Worm (Caenorhabditis elegans) whole organism, L4 larva: Measurements from ENCODE around the gene tkr-3.

Experiments used
- D1046.2 ChIP-seq: fragments of 200-800 bp; sonication (Bioruptor generic); IDR thresholded peaks from 2 replicates; pipeline ENCODE4 v1.3.6; 2022; ENCODE audit warnings: missing genetic modification characterization, missing compliant biosample characterization
- F10B5.3 ChIP-seq: sonication (generic microtip); optimal IDR thresholded peaks from 2 replicates; lab custom pipeline; 2016; ENCODE audit warnings: mild to moderate bottlenecking, missing genetic modification characterization, missing compliant biosample characterization
- Y105C5A.15 ChIP-seq: fragments of 200-800 bp; sonication (Bioruptor generic); IDR thresholded peaks from 2 replicates; pipeline ENCODE4 v1.3.6; 2022; ENCODE audit warnings: missing genetic modification characterization, missing compliant biosample characterization
- Y75B8A.6 ChIP-seq: fragments of 200-800 bp; sonication (Bioruptor generic); IDR thresholded peaks from 2 replicates; pipeline ENCODE4 v1.3.6; 2022; ENCODE audit warnings: missing genetic modification reagents, missing genetic modification characterization, missing compliant biosample characterization
- aha-1 ChIP-seq: fragments of 150-350 bp; peaks from one replicate; lab custom pipeline; 2014; ENCODE audit warnings: missing biosample characterization, missing genetic modification characterization
- aly-2 ChIP-seq: sonication (generic microtip); optimal IDR thresholded peaks from 2 replicates; lab custom pipeline; 2018; ENCODE audit warnings: missing biosample characterization, missing genetic modification characterization
- ama-1 ChIP-seq: fragments of 150-350 bp; optimal IDR thresholded peaks from 2 replicates; lab custom pipeline; 2014; ENCODE audit warnings: inconsistent platforms, mixed read lengths
- ceh-20 ChIP-seq: fragments of 200-800 bp; sonication (Bioruptor generic); IDR thresholded peaks from 2 replicates; pipeline ENCODE4 v1.3.6; 2022; ENCODE audit warnings: missing genetic modification reagents, missing genetic modification characterization, missing compliant biosample characterization
- ceh-82 ChIP-seq: sonication (generic microtip); optimal IDR thresholded peaks from 2 replicates; lab custom pipeline; 2017; ENCODE audit warnings: missing biosample characterization, missing genetic modification characterization
- cey-2 ChIP-seq: sonication (generic microtip); optimal IDR thresholded peaks from 3 replicates; lab custom pipeline; 2017; ENCODE audit warnings: missing genetic modification characterization, mild to moderate bottlenecking, missing compliant biosample characterization, antibody characterized with exemption, borderline replicate concordance; ENCODE audit not compliant: insufficient read depth
- ctbp-1 ChIP-seq: fragments of 200-800 bp; sonication (Bioruptor generic); IDR thresholded peaks from 2 replicates; pipeline ENCODE4 v1.3.6; 2022; ENCODE audit warnings: missing genetic modification reagents, missing genetic modification characterization, missing compliant biosample characterization
- daf-16 ChIP-seq, 3 experiments: sonication (generic microtip); optimal IDR thresholded peaks; 2 replicates each; lab custom pipeline; 2016 to 2017; ENCODE audit warnings: missing genetic modification characterization in 3 of 3, missing genetic modification reagents in 3 of 3, mild to moderate bottlenecking in 2 of 3, missing compliant biosample characterization in 2 of 3, missing biosample characterization in 1 of 3, moderate library complexity in 1 of 3
- daf-19 ChIP-seq: fragments of 200-800 bp; sonication (Bioruptor generic); conservative IDR thresholded peaks from 2 replicates; pipeline ENCODE4 v1.3.6; 2022; ENCODE audit warnings: missing genetic modification characterization, missing compliant biosample characterization
- dmd-9 ChIP-seq: fragments of 200-800 bp; sonication (Bioruptor generic); IDR thresholded peaks from 2 replicates; pipeline ENCODE4 v1.3.6; 2022; ENCODE audit warnings: missing genetic modification reagents, missing genetic modification characterization, missing compliant biosample characterization
- dpl-1 ChIP-seq: fragments of 150-350 bp; optimal IDR thresholded peaks from 2 replicates; lab custom pipeline; 2014; ENCODE audit warnings: missing biosample characterization, missing genetic modification reagents, missing genetic modification characterization
- duxl-1 ChIP-seq: sonication (generic microtip); optimal IDR thresholded peaks from 2 replicates; lab custom pipeline; 2016; ENCODE audit warnings: mild to moderate bottlenecking, missing genetic modification characterization, moderate library complexity, missing compliant biosample characterization; ENCODE audit not compliant: poor library complexity
- dve-1 ChIP-seq: sonication (generic microtip); optimal IDR thresholded peaks from 2 replicates; lab custom pipeline; 2017; ENCODE audit warnings: antibody characterized with exemption, mild to moderate bottlenecking, missing genetic modification characterization, missing compliant biosample characterization; ENCODE audit not compliant: insufficient read depth
- egl-27 ChIP-seq: sonication (generic microtip); optimal IDR thresholded peaks from 3 replicates; lab custom pipeline; 2017; ENCODE audit warnings: missing biosample characterization, missing genetic modification reagents, missing genetic modification characterization
- gei-8 ChIP-seq: fragments of 200-800 bp; sonication (Bioruptor generic); optimal IDR thresholded peaks from 2 replicates; lab custom pipeline; 2018; ENCODE audit warnings: mild to moderate bottlenecking, missing genetic modification characterization, missing compliant biosample characterization
- lin-29 ChIP-seq: fragments of 200-800 bp; sonication (Bioruptor generic); IDR thresholded peaks from 2 replicates; pipeline ENCODE4 v1.3.6; 2022; ENCODE audit warnings: missing genetic modification reagents, missing genetic modification characterization, missing compliant biosample characterization
- lin-39 ChIP-seq: fragments of 150-350 bp; optimal IDR thresholded peaks from 2 replicates; lab custom pipeline; 2014; ENCODE audit warnings: missing biosample characterization, missing genetic modification reagents, missing genetic modification characterization
- lir-3 ChIP-seq: sonication (generic microtip); optimal IDR thresholded peaks from 2 replicates; lab custom pipeline; 2016; ENCODE audit warnings: mild to moderate bottlenecking, missing genetic modification characterization, missing compliant biosample characterization
- lsy-2 ChIP-seq, 2 experiments: fragments of 150-350 bp in 1 of 2; sonication (generic microtip) in 1 of 2; optimal IDR thresholded peaks; 2 replicates each; lab custom pipeline; 2014 to 2017; ENCODE audit warnings: missing biosample characterization in 2 of 2, missing genetic modification characterization in 2 of 2
- madf-9 ChIP-seq: fragments of 200-800 bp; sonication (Bioruptor generic); conservative IDR thresholded peaks from 2 replicates; pipeline ENCODE4 v1.3.6; 2022; ENCODE audit warnings: missing genetic modification reagents, missing genetic modification characterization, missing compliant biosample characterization
- mdl-1 ChIP-seq, 2 experiments: fragments of 150-350 bp in 1 of 2; sonication (generic microtip) in 1 of 2; optimal IDR thresholded peaks; 2 replicates each; lab custom pipeline; 2014 to 2017; ENCODE audit warnings: missing biosample characterization in 2 of 2, missing genetic modification characterization in 2 of 2
- mdt-29 ChIP-seq: fragments of 200-800 bp; sonication (Bioruptor generic); IDR thresholded peaks from 2 replicates; pipeline ENCODE4 v1.3.6; 2022; ENCODE audit warnings: missing genetic modification reagents, missing genetic modification characterization, missing compliant biosample characterization
- mep-1 ChIP-seq: fragments of 150-350 bp; sonication (generic microtip); optimal IDR thresholded peaks from 3 replicates; lab custom pipeline; 2014; ENCODE audit warnings: missing biosample characterization, missing genetic modification characterization
- mes-2 ChIP-seq: sonication (generic microtip); optimal IDR thresholded peaks from 2 replicates; lab custom pipeline; 2016; ENCODE audit warnings: missing genotype, mild to moderate bottlenecking, missing genetic modification characterization, missing compliant biosample characterization; ENCODE audit not compliant: poor library complexity, severe bottlenecking
- mxl-2 ChIP-seq: fragments of 200-800 bp; sonication (Bioruptor generic); conservative IDR thresholded peaks from 2 replicates; pipeline ENCODE4 v1.3.6; 2022; ENCODE audit warnings: missing genetic modification reagents, missing genetic modification characterization, missing compliant biosample characterization
- nhr-111 ChIP-seq: fragments of 200-800 bp; sonication (Bioruptor generic); optimal IDR thresholded peaks from 2 replicates; lab custom pipeline; 2018; ENCODE audit warnings: mild to moderate bottlenecking, missing genetic modification characterization, missing compliant biosample characterization
- nhr-25 ChIP-seq: sonication (generic microtip); optimal IDR thresholded peaks from 2 replicates; lab custom pipeline; 2017; ENCODE audit warnings: missing genetic modification characterization, mild to moderate bottlenecking, missing compliant biosample characterization, antibody characterized with exemption, moderate library complexity, borderline replicate concordance; ENCODE audit not compliant: insufficient read depth
- nhr-28 ChIP-seq: fragments of 150-350 bp; optimal IDR thresholded peaks from 2 replicates; lab custom pipeline; 2014; ENCODE audit warnings: missing biosample characterization, missing genetic modification characterization
- nhr-42 ChIP-seq: fragments of 200-800 bp; sonication (Bioruptor generic); IDR thresholded peaks from 2 replicates; pipeline ENCODE4 v1.3.6; 2022; ENCODE audit warnings: missing genetic modification characterization, missing compliant biosample characterization
- nhr-77 ChIP-seq: fragments of 150-350 bp; optimal IDR thresholded peaks from 2 replicates; lab custom pipeline; 2014; ENCODE audit warnings: missing biosample characterization, missing genetic modification characterization
- pqm-1 ChIP-seq: sonication (generic microtip); optimal IDR thresholded peaks from 2 replicates; lab custom pipeline; 2017; ENCODE audit warnings: missing biosample characterization, missing genetic modification characterization
- rbr-2 ChIP-seq: sonication (generic microtip); optimal IDR thresholded peaks from 2 replicates; lab custom pipeline; 2016; ENCODE audit warnings: missing genotype, missing genetic modification characterization, missing compliant biosample characterization
- saeg-2 ChIP-seq: fragments of 200-800 bp; sonication (Bioruptor generic); IDR thresholded peaks from 2 replicates; pipeline ENCODE4 v1.3.6; 2022; ENCODE audit warnings: missing genetic modification reagents, missing genetic modification characterization, missing compliant biosample characterization
- snpc-4 ChIP-seq: fragments of 150-350 bp; optimal IDR thresholded peaks from 2 replicates; lab custom pipeline; 2014; ENCODE audit warnings: missing biosample characterization, missing genetic modification characterization
- spr-1 ChIP-seq: sonication (generic microtip); optimal IDR thresholded peaks from 2 replicates; lab custom pipeline; 2016; ENCODE audit warnings: mild to moderate bottlenecking, missing genetic modification characterization, missing compliant biosample characterization
- tag-97 ChIP-seq: fragments of 200-800 bp; sonication (Bioruptor generic); IDR thresholded peaks from 2 replicates; pipeline ENCODE4 v1.3.6; 2022; ENCODE audit warnings: missing genetic modification characterization, missing compliant biosample characterization
- unc-39 ChIP-seq: sonication (generic microtip); optimal IDR thresholded peaks from 2 replicates; lab custom pipeline; 2017; ENCODE audit warnings: missing biosample characterization, missing genetic modification characterization
- zag-1 ChIP-seq: fragments of 150-350 bp; optimal IDR thresholded peaks from 2 replicates; lab custom pipeline; 2014; ENCODE audit warnings: missing biosample characterization, missing genetic modification characterization
- zfp-3 ChIP-seq: fragments of 200-800 bp; sonication (Bioruptor generic); conservative IDR thresholded peaks from 2 replicates; pipeline ENCODE4 v1.3.6; 2022; ENCODE audit warnings: missing genetic modification reagents, missing genetic modification characterization, missing compliant biosample characterization
- zip-11 ChIP-seq: fragments of 200-800 bp; sonication (Bioruptor generic); IDR thresholded peaks from 2 replicates; pipeline ENCODE4 v1.3.6; 2022; ENCODE audit warnings: missing genetic modification characterization, missing compliant biosample characterization
- zip-2 ChIP-seq: fragments of 150-350 bp; optimal IDR thresholded peaks from 2 replicates; lab custom pipeline; 2014; ENCODE audit warnings: missing biosample characterization, missing genetic modification characterization
- ztf-11 ChIP-seq: fragments of 150-350 bp; optimal IDR thresholded peaks from 2 replicates; lab custom pipeline; 2014; ENCODE audit warnings: missing biosample characterization, missing genetic modification characterization
- ztf-7 ChIP-seq: fragments of 150-350 bp; optimal IDR thresholded peaks from 2 replicates; lab custom pipeline; 2014; ENCODE audit warnings: missing biosample characterization, missing genetic modification characterization

Gene tkr-3

DNA sequence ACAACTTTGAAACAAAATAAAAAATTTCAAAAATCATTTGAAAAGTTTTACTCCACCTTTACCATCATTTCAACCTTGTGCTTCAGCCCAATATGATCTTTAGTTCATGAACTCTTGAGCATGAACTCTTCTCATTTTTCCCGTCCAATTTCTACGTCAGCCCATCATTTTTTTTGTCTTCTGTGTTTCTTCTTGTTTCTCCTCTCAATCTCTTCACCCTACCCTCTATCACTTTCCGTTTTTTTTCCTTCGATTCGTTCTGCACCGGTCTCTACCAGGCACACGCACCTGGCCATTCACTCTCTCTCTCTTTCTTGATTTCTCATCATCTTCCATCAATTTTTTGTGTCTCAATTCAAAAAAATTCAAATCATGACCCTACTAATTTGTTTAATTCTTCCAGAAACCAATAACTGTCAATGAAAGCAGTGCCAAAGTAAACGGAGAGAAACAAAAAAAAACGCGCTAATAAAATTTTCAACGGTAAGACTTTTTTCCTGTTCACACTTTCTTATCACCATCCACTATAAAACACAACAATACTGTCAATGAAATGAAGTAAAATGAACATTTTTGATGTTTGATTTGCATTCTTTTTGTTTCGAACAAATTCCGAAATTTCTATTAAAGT lies 38.9 kb downstream of the tkr-3 start, which contains the start of gene pygo-1 (continued):
- TF ChIP-seq daf-16 (GFP tag; optimal IDR thresholded peaks at IDR 0.05; lab: Kevin White, UChicago) (no peak), daf-16 (tag; optimal IDR thresholded peaks at IDR 0.05; lab: Kevin White, UChicago) (peak; percentile 70), nhr-28 (tag; lab: Kevin White, UChicago) (peak; percentile 58), mep-1 (peak; percentile 18), lir-3 (tag; lab: Kevin White, UChicago) (no peak), duxl-1 (tag; lab: Kevin White, UChicago) (no peak), ctbp-1 (GFP tag; lab: Robert Waterston, UW) (0 out of 2 replicates have a peak, but pooled peaks have one; percentile 16), ztf-7 (no peak), mdl-1 (tag; optimal IDR thresholded peaks at IDR 0.05; lab: Kevin White, UChicago) (peak in 1 of 2 experiments; percentile 30), unc-39 (tag; lab: Kevin White, UChicago) (no peak), zfp-3 (GFP tag; lab: Robert Waterston, UW) (no peak), D1046.2 (GFP tag; lab: Robert Waterston, UW) (no peak), mes-2 (tag; lab: Kevin White, UChicago) (no peak), ztf-11 (tag; lab: Kevin White, UChicago) (no peak), cey-2 (tag; lab: Kevin White, UChicago) (no peak), mxl-2 (GFP tag; lab: Robert Waterston, UW) (no peak), saeg-2 (GFP tag; lab: Robert Waterston, UW) (no peak), zip-11 (no peak), pqm-1 (peak; percentile 20), nhr-111 (GFP tag; lab: Kevin White, UChicago) (no peak), dpl-1 (GFP tag; lab: Kevin White, UChicago) (no peak)

DNA sequence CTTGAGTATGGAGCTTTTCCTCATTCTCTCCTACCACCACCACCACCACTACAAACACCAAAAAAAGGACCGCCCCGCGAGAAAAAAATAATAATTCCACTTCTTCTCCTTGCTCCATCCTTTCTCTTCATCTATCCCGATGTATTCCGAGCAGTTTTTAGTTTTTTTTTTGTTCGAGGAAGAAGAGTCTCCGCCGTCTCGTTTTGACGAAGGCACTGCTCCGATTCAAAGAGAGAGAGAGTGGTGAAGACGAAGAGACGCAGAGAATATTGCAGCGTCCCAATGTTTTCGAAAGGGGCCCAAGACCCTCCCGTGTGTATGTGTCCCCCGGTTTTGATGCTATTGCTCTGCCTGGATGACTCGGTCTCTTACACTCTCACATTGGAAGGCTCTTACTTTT lies 40.8 kb downstream of the tkr-3 start:
- TF ChIP-seq duxl-1 (tag; lab: Kevin White, UChicago) (no peak), zip-2 (no peak), Y75B8A.6 (GFP tag; lab: Robert Waterston, UW) (no peak), gei-8 (GFP tag; lab: Kevin White, UChicago) (no peak), egl-27 (tag; lab: Kevin White, UChicago) (no peak), ama-1 (lab: Kevin White, UChicago) (no peak), aly-2 (tag; lab: Kevin White, UChicago) (no peak), dmd-9 (GFP tag; lab: Robert Waterston, UW) (no peak), aha-1 (tag; lab: Kevin White, UChicago) (peak; percentile 45), mxl-2 (GFP tag; lab: Robert Waterston, UW) (no peak), mep-1 (peak; percentile 41), madf-9 (GFP tag; lab: Robert Waterston, UW) (no peak), rbr-2 (tag; lab: Kevin White, UChicago) (peak; percentile 63), F10B5.3 (tag; lab: Kevin White, UChicago) (no peak), snpc-4 (tag; lab: Kevin White, UChicago) (no peak), lin-29 (GFP tag; lab: Robert Waterston, UW) (no peak), nhr-77 (tag; lab: Kevin White, UChicago) (no peak), lsy-2 (tag; optimal IDR thresholded peaks at IDR 0.05; lab: Kevin White, UChicago) (peak in 1 of 2 experiments; percentile 0), spr-1 (no peak), ceh-82 (no peak), zag-1 (no peak), tag-97 (no peak), ceh-20 (no peak), Y105C5A.15 (no peak), nhr-42 (GFP tag; lab: Robert Waterston, UW) (no peak), daf-16 (GFP tag; optimal IDR thresholded peaks at IDR 0.05; lab: Kevin White, UChicago) (no peak), daf-16 (tag; optimal IDR thresholded peaks at IDR 0.05; lab: Kevin White, UChicago) (no peak), mdt-29 (GFP tag; lab: Robert Waterston, UW) (no peak), nhr-111 (GFP tag; lab: Kevin White, UChicago) (no peak), mdl-1 (tag; optimal IDR thresholded peaks at IDR 0.05; lab: Kevin White, UChicago) (no peak), daf-19 (GFP tag; lab: Robert Waterston, UW) (no peak), lin-39 (tag; lab: Kevin White, UChicago) (no peak), dve-1 (tag; lab: Kevin White, UChicago) (no peak), dpl-1 (GFP tag; lab: Kevin White, UChicago) (no peak), ctbp-1 (GFP tag; lab: Robert Waterston, UW) (no peak), nhr-25 (tag; lab: Kevin White, UChicago) (no peak)
